Worm (Caenorhabditis elegans): Measurements from ENCODE around the gene srh-125.

DNA sequence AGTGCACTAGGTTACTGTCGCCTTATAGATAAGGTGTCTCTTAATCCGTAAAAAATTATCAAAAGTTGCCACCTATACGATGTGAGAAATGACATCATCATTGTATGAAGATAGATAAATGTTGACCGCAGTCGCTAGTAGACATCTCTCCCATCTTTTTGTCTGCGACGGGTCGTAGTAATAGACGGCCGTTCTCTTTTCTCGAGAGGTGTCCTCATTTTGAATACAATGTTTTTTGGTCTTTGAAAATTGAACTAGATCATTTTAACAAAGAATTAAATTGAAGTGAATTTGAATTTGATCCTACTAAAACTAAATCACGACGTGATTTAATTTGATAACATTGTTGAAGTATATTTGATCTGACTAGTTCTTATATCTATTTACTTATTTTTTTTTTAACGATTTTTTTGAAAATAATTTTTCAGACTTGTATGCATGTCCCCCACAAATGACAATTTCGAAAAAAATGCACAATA lies 31.9 kb upstream of the srh-125 start, which contains the start of the genes str-31 and nhr-172:
- TF ChIP-seq nhr-27 (tag; optimal IDR thresholded peaks at IDR 0.05) (no peak), tbp1 (GFP tag; optimal IDR thresholded peaks at IDR 0.05) (no peak), mel-28 (tag; optimal IDR thresholded peaks at IDR 0.05; ENCODE audit: borderline replicate concordance) (no peak), unc-62 (GFP tag; optimal IDR thresholded peaks at IDR 0.05) (no peak), hlh-26 (GFP tag; conservative IDR thresholded peaks at IDR 0.05) (no peak), nhr-90 (tag; optimal IDR thresholded peaks at IDR 0.05) (no peak), zfh-2 (GFP tag; conservative IDR thresholded peaks at IDR 0.05) (no peak), mxl-1 (tag; optimal IDR thresholded peaks at IDR 0.05) (no peak), snpc-4 (GFP tag; optimal IDR thresholded peaks at IDR 0.05) (no peak), snpc-4 (tag; optimal IDR thresholded peaks at IDR 0.05) (no peak), ama-1 (optimal IDR thresholded peaks at IDR 0.05) (no peak), ama-1 (GFP tag; optimal IDR thresholded peaks at IDR 0.05) (no peak), F23B12.7 (tag; optimal IDR thresholded peaks at IDR 0.05; ENCODE audit: insufficient read depth) (no peak)
